Fruit fly (Drosophila melanogaster): ENCODE results near the gene CG42819.

The CG42819 gene

DNA sequence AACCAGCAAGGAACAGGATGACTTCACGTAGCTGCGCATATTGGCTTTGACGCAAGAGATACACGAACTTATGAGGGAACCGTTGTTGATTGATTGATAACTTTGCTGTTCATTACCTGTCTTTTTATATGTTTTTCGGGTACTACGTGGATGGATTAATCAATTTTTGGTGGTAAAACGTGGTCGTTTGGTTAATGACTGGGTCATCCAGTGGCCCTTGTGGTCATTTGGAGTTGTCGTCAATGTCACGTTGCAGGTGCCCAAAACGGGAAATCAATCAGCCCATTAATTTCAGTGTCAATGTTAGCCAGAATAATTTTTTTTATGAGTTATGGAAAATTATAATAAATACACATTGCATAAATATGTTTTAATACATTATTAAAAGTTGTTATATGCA lies at the start of gene CG42819:
CG42819 (minus strand) TSS at position 101 of the 400 bp plus-strand sequence.
- TF ChIP-seq Snoo (tag; optimal IDR thresholded peaks at IDR 0.05) (no peak), CG17806 (tag; optimal IDR thresholded peaks at IDR 0.05) (no peak), Pif1A (GFP tag; optimal IDR thresholded peaks at IDR 0.05) (no peak), CG8159 (tag; optimal IDR thresholded peaks at IDR 0.05) (no peak), CG34367 (tag; optimal IDR thresholded peaks at IDR 0.05) (no peak), CG8301 (tag; optimal IDR thresholded peaks at IDR 0.05) (no peak), CG9948 (tag; optimal IDR thresholded peaks at IDR 0.05) (no peak), CG32121 (GFP tag; IDR thresholded peaks at IDR 0.05) (no peak), CG14655 (GFP tag; optimal IDR thresholded peaks at IDR 0.05) (no peak)

DNA sequence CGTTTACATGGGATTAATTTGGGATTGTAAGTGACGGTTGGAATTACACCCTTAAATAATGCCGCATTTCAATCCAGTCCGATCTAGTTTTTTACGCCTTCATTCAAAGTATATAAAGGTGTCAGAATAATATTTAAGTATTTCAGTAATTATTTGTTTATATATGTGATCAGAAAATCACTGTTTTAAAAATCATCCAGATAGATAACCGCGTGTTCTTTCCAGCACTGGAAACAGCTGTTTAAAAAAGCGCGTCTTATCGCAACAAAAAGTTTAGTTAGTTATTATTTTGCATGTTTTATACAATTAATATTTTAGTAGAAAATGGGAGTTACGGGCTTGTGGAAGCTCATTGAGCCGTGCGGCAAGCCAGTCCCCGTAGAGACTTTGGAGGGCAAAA lies 48.9 kb upstream of the CG42819 start, which contains the start of gene mus201:
mus201 (plus strand) TSS at position 118 of the 400 bp plus-strand sequence.
- no peak for TF ChIP-seq CG13204 (GFP tag; optimal IDR thresholded peaks at IDR 0.05)
- no peak for TF ChIP-seq CG14655 (GFP tag; optimal IDR thresholded peaks at IDR 0.05)
- no peak for TF ChIP-seq D1 (tag; optimal IDR thresholded peaks at IDR 0.05)
- TF ChIP-seq CG4496 (GFP tag; IDR thresholded peaks at IDR 0.05) = no peak
- TF ChIP-seq CG15710 (tag; optimal IDR thresholded peaks at IDR 0.05) = no peak
- TF ChIP-seq EcR (GFP tag; optimal IDR thresholded peaks at IDR 0.05) = no peak
- no peak for TF ChIP-seq CG32121 (GFP tag; IDR thresholded peaks at IDR 0.05)
- no peak for TF ChIP-seq CG10348 (GFP tag; IDR thresholded peaks at IDR 0.05)
- no peak for TF ChIP-seq CG9948 (tag; optimal IDR thresholded peaks at IDR 0.05)
- no peak for TF ChIP-seq fd96Ca (GFP tag; IDR thresholded peaks at IDR 0.05)
- TF ChIP-seq Ets98B (GFP tag; IDR thresholded peaks at IDR 0.05) = no peak
- TF ChIP-seq rn (GFP tag; IDR thresholded peaks at IDR 0.05) = no peak
- no peak for TF ChIP-seq gl (tag; optimal IDR thresholded peaks at IDR 0.05)
- TF ChIP-seq CG8301 (tag; optimal IDR thresholded peaks at IDR 0.05) = no peak
- no peak for TF ChIP-seq CG12605 (GFP tag; IDR thresholded peaks at IDR 0.05)
- TF ChIP-seq Snoo (tag; optimal IDR thresholded peaks at IDR 0.05) = no peak
- no peak for TF ChIP-seq CG34367 (tag; optimal IDR thresholded peaks at IDR 0.05)
- no peak for TF ChIP-seq Pif1B (GFP tag; optimal IDR thresholded peaks at IDR 0.05)
- TF ChIP-seq CG8159 (tag; optimal IDR thresholded peaks at IDR 0.05) = no peak

DNA sequence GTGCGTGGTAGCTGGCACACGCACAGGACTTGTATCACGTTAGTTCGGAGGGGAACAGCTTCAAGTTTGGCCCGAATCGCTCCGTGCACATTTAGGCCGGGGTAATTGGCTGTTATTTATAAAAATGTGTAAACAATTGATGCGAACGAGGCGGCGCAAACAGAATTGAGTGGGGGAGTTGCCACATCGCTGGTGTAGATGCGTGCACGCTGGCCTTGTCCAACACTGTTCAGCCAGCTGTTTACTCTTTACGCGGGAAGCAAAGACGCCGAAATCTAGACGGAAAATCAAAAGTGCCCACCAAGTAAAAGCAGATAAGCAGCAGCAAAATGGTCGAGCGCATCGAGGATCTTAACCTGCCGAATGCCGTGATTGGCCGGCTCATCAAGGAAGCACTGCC lies 48.0 kb upstream of the CG42819 start, which contains the start of the genes D12 and Chrac-14:
D12 (minus strand) TSS at position 190 of the 400 bp plus-strand sequence.
Chrac-14 (plus strand) TSS at position 230 of the 400 bp plus-strand sequence.
- TF ChIP-seq Pif1B (GFP tag; optimal IDR thresholded peaks at IDR 0.05) (no peak), Pif1A (GFP tag; optimal IDR thresholded peaks at IDR 0.05) (no peak), fd96Ca (GFP tag; IDR thresholded peaks at IDR 0.05) (no peak)

DNA sequence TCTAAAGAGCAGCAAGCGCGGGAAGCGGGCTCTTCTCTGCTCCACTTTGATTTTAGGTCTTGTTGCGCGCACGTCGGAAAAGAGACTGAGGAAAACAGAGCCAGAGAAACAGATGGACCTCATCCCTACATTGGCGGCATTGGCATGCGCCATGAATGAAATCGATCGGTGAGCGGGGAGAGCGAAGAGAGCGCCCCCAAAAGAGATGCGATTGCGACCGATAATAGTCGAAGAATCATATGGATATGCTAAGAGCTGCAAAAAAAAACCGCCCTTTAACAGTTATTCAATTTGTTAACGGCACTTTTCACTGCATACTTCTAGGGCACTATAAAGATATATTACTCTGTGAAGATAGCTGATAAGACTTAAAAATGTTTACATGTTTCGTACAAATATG lies 44.4 kb upstream of the CG42819 start, which contains the start of gene grk:
grk (minus strand) TSS at position 87 of the 400 bp plus-strand sequence.
- no peak for TF ChIP-seq CG32121 (GFP tag; IDR thresholded peaks at IDR 0.05)
- no peak for TF ChIP-seq D1 (tag; optimal IDR thresholded peaks at IDR 0.05)
- no peak for TF ChIP-seq gl (tag; optimal IDR thresholded peaks at IDR 0.05)
- no peak for TF ChIP-seq CG8301 (tag; optimal IDR thresholded peaks at IDR 0.05)
- TF ChIP-seq CG10348 (GFP tag; IDR thresholded peaks at IDR 0.05) = no peak
- no peak for TF ChIP-seq rn (GFP tag; IDR thresholded peaks at IDR 0.05)
- TF ChIP-seq fd96Ca (GFP tag; IDR thresholded peaks at IDR 0.05) = no peak
- no peak for TF ChIP-seq Pif1A (GFP tag; optimal IDR thresholded peaks at IDR 0.05)
- TF ChIP-seq CG4496 (GFP tag; IDR thresholded peaks at IDR 0.05) = no peak
- TF ChIP-seq CG9948 (tag; optimal IDR thresholded peaks at IDR 0.05) = no peak

DNA sequence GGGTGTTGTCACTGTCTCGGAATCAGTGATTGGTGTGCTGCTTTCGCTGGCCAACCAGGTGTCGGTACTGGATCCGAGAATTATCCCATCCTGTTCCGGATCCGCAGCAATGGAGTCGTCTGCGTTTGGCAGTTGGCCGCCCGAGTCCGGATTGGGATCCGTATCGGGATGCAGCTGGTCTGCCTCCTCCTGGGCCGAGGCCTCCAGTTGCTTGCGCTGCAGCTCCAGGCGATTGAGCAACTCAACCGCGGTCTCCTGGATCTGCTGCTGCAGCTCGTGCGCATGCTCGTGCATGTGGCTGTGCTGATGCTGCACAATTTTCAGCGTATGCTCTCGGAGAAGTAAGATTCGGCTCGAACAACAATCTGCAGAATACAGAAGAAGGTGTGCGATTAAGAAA lies 43.0 kb upstream of the CG42819 start:
- TF ChIP-seq CG32121 (GFP tag; IDR thresholded peaks at IDR 0.05) = no peak
- no peak for TF ChIP-seq Pif1A (GFP tag; optimal IDR thresholded peaks at IDR 0.05)
- TF ChIP-seq CG4496 (GFP tag; IDR thresholded peaks at IDR 0.05) = no peak
- TF ChIP-seq CG15710 (tag; optimal IDR thresholded peaks at IDR 0.05) = no peak
- TF ChIP-seq Ets98B (GFP tag; IDR thresholded peaks at IDR 0.05) = no peak
- TF ChIP-seq CG14655 (GFP tag; optimal IDR thresholded peaks at IDR 0.05) = no peak
- TF ChIP-seq CG12605 (GFP tag; IDR thresholded peaks at IDR 0.05) = no peak
- no peak for TF ChIP-seq CG9948 (tag; optimal IDR thresholded peaks at IDR 0.05)
- no peak for TF ChIP-seq CG8159 (tag; optimal IDR thresholded peaks at IDR 0.05)
- no peak for TF ChIP-seq CG34367 (tag; optimal IDR thresholded peaks at IDR 0.05)

DNA sequence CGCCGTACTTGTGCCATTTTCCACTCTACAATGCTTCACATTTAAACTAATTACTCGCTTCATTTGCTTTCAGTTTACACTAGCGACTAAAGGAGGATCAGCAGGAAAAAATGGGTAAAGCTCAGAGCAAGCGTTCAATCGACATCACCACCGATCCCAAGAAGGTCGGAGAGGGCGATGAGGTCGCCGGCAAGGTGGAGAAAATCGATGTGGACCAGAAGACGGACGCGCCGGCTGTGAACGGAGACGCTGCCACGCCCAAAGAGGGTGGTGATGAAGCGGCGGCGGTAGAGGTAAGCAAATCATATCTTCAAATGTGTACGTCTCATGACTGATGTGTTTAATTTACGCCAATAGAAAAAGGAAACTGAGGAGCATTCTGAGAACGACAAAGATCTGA lies 37.7 kb upstream of the CG42819 start:
- TF ChIP-seq EcR (GFP tag; optimal IDR thresholded peaks at IDR 0.05) (no peak), CG4496 (GFP tag; IDR thresholded peaks at IDR 0.05) (no peak), CG34367 (tag; optimal IDR thresholded peaks at IDR 0.05) (no peak), CG15710 (tag; optimal IDR thresholded peaks at IDR 0.05) (no peak), CG17806 (tag; optimal IDR thresholded peaks at IDR 0.05) (no peak), Ets98B (GFP tag; IDR thresholded peaks at IDR 0.05) (no peak), D1 (tag; optimal IDR thresholded peaks at IDR 0.05) (no peak), rn (GFP tag; IDR thresholded peaks at IDR 0.05) (no peak), Pif1B (GFP tag; optimal IDR thresholded peaks at IDR 0.05) (no peak), Snoo (tag; optimal IDR thresholded peaks at IDR 0.05) (no peak)
